Worm (Caenorhabditis elegans): ENCODE measurements around the gene ZK105.12.

DNA sequence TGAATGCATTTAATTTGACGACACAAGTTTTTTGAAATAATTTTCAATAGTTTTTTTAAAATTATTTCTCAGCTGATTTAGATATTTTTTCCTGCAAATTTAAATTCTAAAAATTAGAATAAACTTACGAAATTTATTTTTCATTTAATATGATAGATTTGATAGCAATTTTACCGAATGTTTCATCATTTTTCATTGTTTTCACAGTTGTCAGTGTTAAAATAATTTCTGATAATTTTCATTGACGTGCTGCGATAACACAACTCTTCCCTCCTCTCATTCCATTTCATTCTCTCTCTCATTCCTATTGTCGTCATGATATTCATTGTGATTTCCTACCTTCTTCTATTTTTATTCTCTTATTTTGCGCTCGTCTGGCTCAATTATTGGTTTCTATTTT lies 44.2 kb upstream of the ZK105.12 start, which contains the start of gene hint-3:
- no peak for TF ChIP-seq lin-39 (tag; optimal IDR thresholded peaks at IDR 0.05)
- no peak for TF ChIP-seq unc-62 (GFP tag; optimal IDR thresholded peaks at IDR 0.05 in 1 of 2)
- TF ChIP-seq unc-62 (tag; optimal IDR thresholded peaks at IDR 0.05) = no peak
- no peak for TF ChIP-seq fos-1 (tag; optimal IDR thresholded peaks at IDR 0.05)
- TF ChIP-seq zag-1 (tag; optimal IDR thresholded peaks at IDR 0.05) = no peak
- TF ChIP-seq ceh-20 (GFP tag; IDR thresholded peaks at IDR 0.05) = no peak
- no peak for TF ChIP-seq Y48G9A.11 (GFP tag; IDR thresholded peaks at IDR 0.05)
- no peak for TF ChIP-seq aly-2 (tag; optimal IDR thresholded peaks at IDR 0.05)
- TF ChIP-seq cey-2 (tag; optimal IDR thresholded peaks at IDR 0.05; ENCODE audit: borderline replicate concordance, insufficient read depth) = no peak
- TF ChIP-seq mdt-29 (GFP tag; IDR thresholded peaks at IDR 0.05) = no peak
- no peak for TF ChIP-seq tra-1 (GFP tag; IDR thresholded peaks at IDR 0.05)
- no peak for TF ChIP-seq T20F7.1 (GFP tag; optimal IDR thresholded peaks at IDR 0.05)
- no peak for TF ChIP-seq unc-130 (GFP tag; optimal IDR thresholded peaks at IDR 0.05)
- TF ChIP-seq nhr-11 (tag; optimal IDR thresholded peaks at IDR 0.05) = no peak
- no peak for TF ChIP-seq F49E8.2 (tag; optimal IDR thresholded peaks at IDR 0.05; ENCODE audit: borderline replicate concordance)

Data from whole organism, L4 larva.